Worm (Caenorhabditis elegans): Measurements from ENCODE around the gene bca-2.

bca-2 gene

DNA sequence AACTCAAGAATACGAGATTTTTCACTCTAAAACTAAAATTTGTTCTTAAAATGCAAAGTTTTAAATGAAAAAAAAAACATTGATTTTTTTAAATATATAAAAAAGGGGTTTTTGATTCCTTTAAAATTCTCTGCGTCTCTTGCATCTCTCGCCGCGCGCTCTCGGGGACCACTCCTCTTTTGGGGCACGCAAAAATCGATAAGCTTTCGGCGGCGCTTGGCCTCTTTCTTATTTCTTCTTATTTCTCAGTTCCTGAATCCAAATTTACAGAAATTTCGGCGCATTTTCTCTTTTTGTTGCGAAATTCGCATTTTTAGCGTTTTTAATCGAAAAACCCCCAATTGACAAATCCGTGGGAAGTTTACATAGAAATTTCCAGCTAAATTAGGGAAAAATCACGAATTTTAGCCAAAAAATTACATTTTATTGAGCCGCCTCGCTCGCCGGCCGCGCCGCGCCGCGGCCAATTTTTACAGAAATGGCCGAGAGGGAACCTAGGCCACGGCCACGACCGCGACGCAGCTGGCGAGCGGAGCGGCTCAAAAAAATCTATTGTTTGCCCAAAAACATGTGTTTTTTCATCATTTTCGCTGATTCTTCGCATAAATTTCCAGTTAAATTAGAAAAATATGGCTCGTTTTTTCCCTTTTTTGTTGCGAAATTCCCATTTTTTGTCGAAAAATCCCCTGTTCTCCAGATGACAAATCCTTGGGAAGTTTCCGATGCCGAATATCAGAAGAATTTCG lies 19.1 kb upstream of the bca-2 start, which contains the start of gene itsn-1:
Gene itsn-1 (plus strand): TSS at position 696 of the 746 bp plus-strand sequence.
- no peak for TF ChIP-seq fkh-10 (GFP tag; optimal IDR thresholded peaks at IDR 0.05)
- peak; percentile 77 for TF ChIP-seq set-16 (GFP tag; IDR thresholded peaks at IDR 0.05)
- no peak for TF ChIP-seq ceh-20 (GFP tag; IDR thresholded peaks at IDR 0.05)
- TF ChIP-seq madf-9 (GFP tag; conservative IDR thresholded peaks at IDR 0.05), result 0 out of 2 replicates have a peak, but pooled peaks have one; percentile 2
- no peak for TF ChIP-seq skn-1 (tag; optimal IDR thresholded peaks at IDR 0.05)
- no peak for TF ChIP-seq zip-2 (tag; optimal IDR thresholded peaks at IDR 0.05)
- 0 out of 4 replicates have a peak, but pooled peaks of 1 of the 2 experiments have one; percentile 46 for TF ChIP-seq madf-5 (GFP tag; IDR thresholded peaks at IDR 0.05)
- TF ChIP-seq pqm-1 (tag; optimal IDR thresholded peaks at IDR 0.05), result no peak
- TF ChIP-seq ceh-32 (tag; optimal IDR thresholded peaks at IDR 0.05; ENCODE audit: poor library complexity), result no peak
- peak; percentile 24 for TF ChIP-seq aha-1 (tag)
- TF ChIP-seq mdl-1 (tag; optimal IDR thresholded peaks at IDR 0.05), result no peak
- TF ChIP-seq hlh-30 (tag; optimal IDR thresholded peaks at IDR 0.05; ENCODE audit: insufficient read depth), result no peak
- peak; percentile 46 for TF ChIP-seq mes-2 (tag; optimal IDR thresholded peaks at IDR 0.05; ENCODE audit: poor library complexity, severe bottlenecking)
- TF ChIP-seq F26F4.8 (GFP tag; conservative IDR thresholded peaks at IDR 0.05), result no peak
- peak; percentile 68 for TF ChIP-seq snpc-1.2 (GFP tag; IDR thresholded peaks at IDR 0.05)
- TF ChIP-seq nhr-102 (tag; optimal IDR thresholded peaks at IDR 0.05), result no peak
- TF ChIP-seq ZK337.2 (GFP tag; IDR thresholded peaks at IDR 0.05), result no peak
- 0 out of 2 replicates have a peak, but pooled peaks have one; percentile 13 for TF ChIP-seq tra-1 (GFP tag; IDR thresholded peaks at IDR 0.05)
- TF ChIP-seq ama-1 (optimal IDR thresholded peaks at IDR 0.05), result no peak
- TF ChIP-seq dmd-9 (GFP tag; IDR thresholded peaks at IDR 0.05), result 0 out of 2 replicates have a peak, but pooled peaks have one; percentile 6

ce11 chrIV:17118585-17118984 lies 18.5 kb upstream of the bca-2 start, which contains the start of gene uaf-2:
uaf-2 (minus strand) TSS chrIV:17118767.
- TF ChIP-seq zag-1 (tag; optimal IDR thresholded peaks at IDR 0.05) (no peak), lin-1 (GFP tag; IDR thresholded peaks at IDR 0.05) (no peak), F44E2.7 (GFP tag; IDR thresholded peaks at IDR 0.05) (no peak), mxl-3 (GFP tag; optimal IDR thresholded peaks at IDR 0.05) (no peak), ama-1 (optimal IDR thresholded peaks at IDR 0.05) (no peak), mes-2 (tag; optimal IDR thresholded peaks at IDR 0.05; ENCODE audit: poor library complexity, severe bottlenecking) (peak; percentile 82), nhr-111 (GFP tag; optimal IDR thresholded peaks at IDR 0.05) (no peak), set-16 (GFP tag; IDR thresholded peaks at IDR 0.05) (no peak), lin-13 (GFP tag; optimal IDR thresholded peaks at IDR 0.05) (no peak), lir-3 (tag; optimal IDR thresholded peaks at IDR 0.05) (no peak), zip-2 (tag; optimal IDR thresholded peaks at IDR 0.05) (no peak), mep-1 (tag; optimal IDR thresholded peaks at IDR 0.05) (peak; percentile 65), ceh-44 (GFP tag; IDR thresholded peaks at IDR 0.05) (no peak), vab-7 (GFP tag; IDR thresholded peaks at IDR 0.05) (no peak), fos-1 (tag; optimal IDR thresholded peaks at IDR 0.05) (no peak), Y105C5A.15 (GFP tag; IDR thresholded peaks at IDR 0.05) (no peak), nhr-28 (tag; optimal IDR thresholded peaks at IDR 0.05) (no peak), R02D3.7 (tag; optimal IDR thresholded peaks at IDR 0.05) (no peak), gei-8 (GFP tag; optimal IDR thresholded peaks at IDR 0.05) (no peak), ceh-28 (tag; optimal IDR thresholded peaks at IDR 0.05) (no peak), rbr-2 (tag; optimal IDR thresholded peaks at IDR 0.05) (peak; percentile 17), ZK546.5 (tag; optimal IDR thresholded peaks at IDR 0.05) (no peak), spr-1 (tag; optimal IDR thresholded peaks at IDR 0.05) (no peak), ztf-7 (tag; optimal IDR thresholded peaks at IDR 0.05) (no peak), cey-2 (tag; optimal IDR thresholded peaks at IDR 0.05; ENCODE audit: borderline replicate concordance, insufficient read depth) (no peak), aha-1 (tag) (no peak), duxl-1 (tag; optimal IDR thresholded peaks at IDR 0.05; ENCODE audit: poor library complexity) (no peak), lin-38 (GFP tag; IDR thresholded peaks at IDR 0.05) (peak; percentile 25; the same call in 1 of the 2 replicates), dve-1 (tag; optimal IDR thresholded peaks at IDR 0.05; ENCODE audit: insufficient read depth) (peak; percentile 19), hlh-30 (tag; optimal IDR thresholded peaks at IDR 0.05; ENCODE audit: insufficient read depth) (peak; percentile 50), ctbp-1 (GFP tag; IDR thresholded peaks at IDR 0.05) (no peak), egl-43 (GFP tag; IDR thresholded peaks at IDR 0.05) (no peak), lin-39 (tag; optimal IDR thresholded peaks at IDR 0.05) (no peak), F26F4.8 (GFP tag; conservative IDR thresholded peaks at IDR 0.05) (no peak), dpl-1 (GFP tag; optimal IDR thresholded peaks at IDR 0.05) (peak; percentile 44)
